Fruit fly (Drosophila melanogaster) whole organism, wandering third instar larva: Measurements from ENCODE around the gene CG4839.

Experiments used
- Abd-B ChIP-seq: fragments of >200 bp; optimal IDR thresholded peaks from 2 replicates; lab custom pipeline; 2017; ENCODE audit warnings: missing biosample characterization, missing genetic modification characterization
- CG9705 ChIP-seq: fragments of 200-800 bp; sonication (Bioruptor generic); optimal IDR thresholded peaks from 2 replicates; lab custom pipeline; 2018; ENCODE audit warnings: missing biosample characterization, mild to moderate bottlenecking, missing genetic modification characterization
- Dfd ChIP-seq: fragments of >200 bp; optimal IDR thresholded peaks from 2 replicates; lab custom pipeline; 2017; ENCODE audit warnings: missing biosample characterization, missing genetic modification characterization
- Dif ChIP-seq: fragments of 200-275, 200-300 bp; sonication (Bioruptor generic); optimal IDR thresholded peaks from 2 replicates; lab custom pipeline; 2018; ENCODE audit warnings: missing biosample characterization, missing genetic modification characterization; ENCODE audit not compliant: partially characterized antibody
- HLH106 ChIP-seq: fragments of 200-800 bp; optimal IDR thresholded peaks from 3 replicates; lab custom pipeline; 2019; ENCODE audit warnings: missing biosample characterization, mild to moderate bottlenecking, missing genetic modification characterization, moderate library complexity
- Hnf4 ChIP-seq: fragments of 200-800 bp; sonication (Bioruptor generic); optimal IDR thresholded peaks from 2 replicates; lab custom pipeline; 2016; ENCODE audit warnings: missing biosample characterization, mild to moderate bottlenecking, missing genetic modification characterization
- Hr78 ChIP-seq: fragments of >200 bp; optimal IDR thresholded peaks from 2 replicates; lab custom pipeline; 2017; ENCODE audit warnings: missing biosample characterization, missing genetic modification characterization
- Hr83 ChIP-seq: fragments of 200-300 bp; sonication (Bioruptor generic); optimal IDR thresholded peaks from 2 replicates; lab custom pipeline; 2016; ENCODE audit warnings: missing biosample characterization, mild to moderate bottlenecking, missing genetic modification characterization, moderate library complexity; ENCODE audit not compliant: poor library complexity, severe bottlenecking
- Jra ChIP-seq: sonication (Bioruptor generic); optimal IDR thresholded peaks from 2 replicates; lab custom pipeline; 2016; ENCODE audit warnings: missing biosample characterization, missing genetic modification characterization
- Mio ChIP-seq: sonication (Bioruptor generic); optimal IDR thresholded peaks from 2 replicates; lab custom pipeline; 2016; ENCODE audit warnings: missing biosample characterization, missing genetic modification characterization
- Myc ChIP-seq: fragments of >200 bp; optimal IDR thresholded peaks from 2 replicates; lab custom pipeline; 2017
- N ChIP-seq: fragments of >200 bp; optimal IDR thresholded peaks from 2 replicates; lab custom pipeline; 2018; ENCODE audit warnings: missing biosample characterization, missing external identifiers, missing genetic modification characterization
- Rel ChIP-seq, 2 experiments: fragments of 200-800 bp; sonication (Bioruptor generic) in 1 of 2; optimal IDR thresholded peaks; 2 replicates in 1 of 2; 3 replicates in 1 of 2; lab custom pipeline; 2016 to 2019; ENCODE audit warnings: mild to moderate bottlenecking in 2 of 2, missing biosample characterization in 2 of 2, missing genetic modification characterization in 2 of 2, moderate library complexity in 1 of 2
- Sp1 ChIP-seq: fragments of 200-800 bp; sonication (Bioruptor generic); optimal IDR thresholded peaks from 3 replicates; lab custom pipeline; 2019; ENCODE audit warnings: missing biosample characterization, mild to moderate bottlenecking, missing genetic modification characterization, moderate library complexity
- Vsx2 ChIP-seq: fragments of 200-300, 225-300 bp; sonication (Bioruptor generic); optimal IDR thresholded peaks from 2 replicates; lab custom pipeline; 2018; ENCODE audit warnings: missing biosample characterization, missing genetic modification characterization; ENCODE audit not compliant: partially characterized antibody
- br ChIP-seq: fragments of 200-800 bp; sonication (Bioruptor generic); optimal IDR thresholded peaks from 2 replicates; lab custom pipeline; 2016; ENCODE audit warnings: missing biosample characterization, missing genetic modification characterization
- brk ChIP-seq: fragments of 200-800 bp; sonication (Bioruptor generic); optimal IDR thresholded peaks from 2 replicates; lab custom pipeline; 2016; ENCODE audit warnings: missing biosample characterization, mild to moderate bottlenecking, missing genetic modification characterization
- dl ChIP-seq, 2 experiments: fragments of 175-275, 200-275 bp in 1 of 2; fragments of 200-275 bp in 1 of 2; sonication (Bioruptor generic); optimal IDR thresholded peaks; lab custom pipeline; 2018; ENCODE audit warnings: mild to moderate bottlenecking in 2 of 2, missing biosample characterization in 2 of 2, missing genetic modification characterization in 2 of 2, moderate library complexity in 2 of 2; ENCODE audit not compliant: partially characterized antibody in 2 of 2, insufficient read depth in 1 of 2
- ey ChIP-seq: fragments of 200-800 bp; sonication (Bioruptor generic); optimal IDR thresholded peaks from 2 replicates; lab custom pipeline; 2016; ENCODE audit warnings: missing biosample characterization, missing genetic modification characterization
- foxo ChIP-seq, 2 experiments: fragments of 200-800 bp; sonication (Bioruptor generic); optimal IDR thresholded peaks; 2 replicates in 1 of 2; 3 replicates in 1 of 2; lab custom pipeline; 2016 to 2017; ENCODE audit warnings: missing biosample characterization in 2 of 2, missing genetic modification characterization in 2 of 2
- fru ChIP-seq: fragments of 200-800 bp; sonication (Bioruptor generic); optimal IDR thresholded peaks from 3 replicates; lab custom pipeline; 2016; ENCODE audit warnings: missing biosample characterization, mild to moderate bottlenecking, missing genetic modification characterization
- h ChIP-seq: fragments of 200-800 bp; sonication (Bioruptor generic); optimal IDR thresholded peaks from 3 replicates; lab custom pipeline; 2016; ENCODE audit warnings: missing biosample characterization, mild to moderate bottlenecking, missing genetic modification characterization
- lola ChIP-seq: fragments of >200 bp; optimal IDR thresholded peaks from 2 replicates; lab custom pipeline; 2017; ENCODE audit warnings: missing biosample characterization, missing genetic modification characterization
- pan ChIP-seq: fragments of >200 bp; optimal IDR thresholded peaks from 2 replicates; lab custom pipeline; 2017
- psq ChIP-seq: fragments of 200-800 bp; sonication (Bioruptor generic); optimal IDR thresholded peaks from 3 replicates; lab custom pipeline; 2017; ENCODE audit warnings: missing biosample characterization, mild to moderate bottlenecking, missing genetic modification characterization, moderate library complexity
- sage ChIP-seq: fragments of 200-800 bp; sonication (Bioruptor generic); optimal IDR thresholded peaks from 2 replicates; lab custom pipeline; 2016; ENCODE audit warnings: missing biosample characterization, mild to moderate bottlenecking, missing genetic modification characterization
- sv ChIP-seq: fragments of 200-800 bp; sonication (Bioruptor generic); optimal IDR thresholded peaks from 3 replicates; lab custom pipeline; 2016; ENCODE audit warnings: missing biosample characterization, missing genetic modification characterization
- tai ChIP-seq: sonication (Bioruptor generic); optimal IDR thresholded peaks from 2 replicates; lab custom pipeline; 2016; ENCODE audit warnings: missing biosample characterization, missing genetic modification characterization
- usp ChIP-seq: fragments of >200 bp; optimal IDR thresholded peaks from 2 replicates; lab custom pipeline; 2017; ENCODE audit warnings: missing biosample characterization, missing genetic modification characterization
- woc ChIP-seq: sonication (Bioruptor generic); optimal IDR thresholded peaks from 2 replicates; lab custom pipeline; 2016; ENCODE audit warnings: missing biosample characterization, mild to moderate bottlenecking, missing genetic modification characterization

The CG4839 gene

dm6 chr2L:10200847-10201246, 56.3 kb downstream of the CG4839 start, which contains the start of the genes Ripalpha and RpL7 (continued):
- TF ChIP-seq Dif (GFP tag; lab: Kevin White, UChicago) (peak; percentile 71), Vsx2 (GFP tag; lab: Kevin White, UChicago) (peak; percentile 89), Rel (GFP tag; optimal IDR thresholded peaks at IDR 0.05; lab: Kevin White, UChicago) (peak; percentile 58), Rel (tag; optimal IDR thresholded peaks at IDR 0.05; lab: Kevin White, UChicago) (peak; percentile 81), Jra (peak; percentile 89)
- TF ChIP-seq, all 38 proteins: peak for 29

DNA sequence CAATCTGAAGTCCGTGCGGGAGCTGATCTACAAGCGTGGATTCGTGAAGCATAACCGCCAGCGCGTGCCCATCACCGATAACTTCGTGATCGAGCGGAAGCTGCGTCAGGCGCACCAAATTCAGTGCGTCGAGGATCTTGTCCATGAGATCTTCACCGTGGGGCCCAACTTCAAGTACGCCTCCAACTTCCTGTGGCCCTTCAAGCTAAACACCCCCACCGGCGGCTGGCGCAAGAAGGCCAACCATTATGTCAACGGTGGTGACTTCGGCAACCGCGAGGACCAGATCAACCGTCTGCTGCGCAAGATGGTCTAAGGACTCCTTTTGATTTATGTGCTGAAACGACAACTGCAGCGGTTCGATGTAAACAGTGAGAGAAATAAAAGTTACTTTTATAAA, 57.2 kb downstream of the CG4839 start:
- TF ChIP-seq dl (GFP tag; optimal IDR thresholded peaks at IDR 0.05; lab: Kevin White, UChicago; ENCODE audit: insufficient read depth in 1 of 2, partially characterized antibody in 2 of 2) (no peak), CG9705 (GFP tag; lab: Kevin White, UChicago) (no peak), Sp1 (no peak), woc (GFP tag; lab: Kevin White, UChicago) (no peak), foxo (GFP tag; optimal IDR thresholded peaks at IDR 0.05; lab: Kevin White, UChicago) (no peak), Hr83 (GFP tag; lab: Kevin White, UChicago) (no peak), ey (GFP tag; lab: Kevin White, UChicago) (no peak), brk (GFP tag; lab: Kevin White, UChicago) (no peak), tai (no peak), psq (no peak)

DNA sequence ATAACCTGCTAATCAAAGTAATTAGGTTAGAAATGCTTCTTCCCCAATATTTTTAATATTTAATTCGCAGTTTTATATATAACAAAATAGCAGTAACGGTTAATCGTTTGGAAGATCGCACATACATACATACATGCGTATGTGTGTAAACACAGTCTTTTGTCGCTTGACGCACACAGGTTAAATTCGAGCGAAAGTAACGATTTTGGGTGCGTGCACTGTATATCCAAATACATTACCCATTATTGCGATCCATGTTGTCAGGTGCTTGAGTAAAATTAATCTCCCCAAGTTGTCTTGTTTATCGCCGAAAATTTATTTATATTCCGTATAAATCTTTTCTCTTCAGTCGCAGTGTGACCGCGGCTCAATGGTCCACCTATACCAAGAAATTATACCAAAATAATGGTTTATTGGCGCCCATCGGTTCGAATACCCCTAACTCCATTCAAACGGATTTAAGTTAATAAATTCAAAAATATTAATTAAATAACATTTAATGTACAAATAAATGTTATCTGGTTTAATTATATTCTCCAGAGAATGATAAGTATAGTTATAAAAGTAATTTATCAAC, 59.4 kb downstream of the CG4839 start, which contains the start of gene CG34159:
CG34159 (minus strand) TSS at position 385 of the 577 bp plus-strand sequence.
- TF ChIP-seq Hnf4 (GFP tag; lab: Kevin White, UChicago): no peak
- TF ChIP-seq h: no peak
- no peak for TF ChIP-seq lola (GFP tag; lab: Kevin White, UChicago)
- no peak for TF ChIP-seq N (GFP tag; lab: Kevin White, UChicago)
- TF ChIP-seq fru (GFP tag; lab: Kevin White, UChicago): no peak
- TF ChIP-seq HLH106 (tag; lab: Kevin White, UChicago): no peak
- no peak for TF ChIP-seq sage (GFP tag; lab: Kevin White, UChicago)
- no peak for TF ChIP-seq pan (lab: Kevin White, UChicago)
- no peak for TF ChIP-seq br
- no peak for TF ChIP-seq Abd-B (GFP tag; lab: Kevin White, UChicago)
- TF ChIP-seq Dfd (GFP tag; lab: Kevin White, UChicago): no peak
- no peak for TF ChIP-seq Mio (GFP tag; lab: Kevin White, UChicago)
- TF ChIP-seq Dif (GFP tag; lab: Kevin White, UChicago): no peak

DNA sequence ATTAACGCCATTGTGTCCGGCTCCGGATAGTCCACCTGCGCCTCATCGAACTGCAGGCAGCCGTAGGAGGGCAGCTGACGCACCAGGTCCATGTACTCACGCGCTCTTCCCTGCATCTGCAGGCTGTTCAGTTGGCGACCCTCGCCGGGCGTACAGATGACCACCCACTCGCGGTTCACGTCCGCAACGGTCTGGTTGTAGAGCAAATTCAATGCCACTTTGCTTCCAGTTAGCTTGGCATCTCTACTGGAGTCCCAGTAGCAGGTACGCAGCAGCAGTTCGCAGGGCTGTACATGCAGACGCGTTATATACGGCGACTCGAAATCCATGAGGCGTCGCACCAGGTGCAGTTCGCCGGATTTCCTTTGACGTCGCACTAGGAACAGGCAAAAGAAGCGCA, 61.4 kb downstream of the CG4839 start:
- TF ChIP-seq sv (GFP tag; lab: Kevin White, UChicago) (no peak), Hr78 (GFP tag; lab: Kevin White, UChicago) (no peak), h (no peak), HLH106 (tag; lab: Kevin White, UChicago) (no peak), lola (GFP tag; lab: Kevin White, UChicago) (no peak), br (no peak), brk (GFP tag; lab: Kevin White, UChicago) (no peak), N (GFP tag; lab: Kevin White, UChicago) (no peak), Vsx2 (GFP tag; lab: Kevin White, UChicago) (no peak), CG9705 (GFP tag; lab: Kevin White, UChicago) (no peak), tai (no peak), Rel (GFP tag; optimal IDR thresholded peaks at IDR 0.05; lab: Kevin White, UChicago) (no peak), Rel (tag; optimal IDR thresholded peaks at IDR 0.05; lab: Kevin White, UChicago) (no peak), foxo (GFP tag; optimal IDR thresholded peaks at IDR 0.05; lab: Kevin White, UChicago) (no peak), usp (GFP tag; lab: Kevin White, UChicago) (no peak), Dif (GFP tag; lab: Kevin White, UChicago) (no peak), Myc (lab: Kevin White, UChicago) (no peak), psq (no peak)
